Fruit fly (Drosophila melanogaster): Measurements from ENCODE around the gene Tsp33B.
A peak's percentile ranks its signal among the peaks of the same experiment; 100 is the strongest.

The Tsp33B gene

dm6 chr2L:11834308-11834707 is 42.1 kb upstream of the Tsp33B start, which contains the start of gene CG45012:
TSS of gene CG45012 (plus strand) at chr2L:11834608.
- no peak for TF ChIP-seq Snoo (tag; optimal IDR thresholded peaks at IDR 0.05)
- TF ChIP-seq CG8301 (tag; optimal IDR thresholded peaks at IDR 0.05): no peak
- TF ChIP-seq gl (tag; optimal IDR thresholded peaks at IDR 0.05): no peak
- no peak for TF ChIP-seq CG9948 (tag; optimal IDR thresholded peaks at IDR 0.05)
- no peak for TF ChIP-seq CG13204 (GFP tag; optimal IDR thresholded peaks at IDR 0.05)
- TF ChIP-seq CG15710 (tag; optimal IDR thresholded peaks at IDR 0.05): no peak
- TF ChIP-seq EcR (GFP tag; optimal IDR thresholded peaks at IDR 0.05): no peak
- TF ChIP-seq Pif1B (GFP tag; optimal IDR thresholded peaks at IDR 0.05): no peak
- TF ChIP-seq CG14655 (GFP tag; optimal IDR thresholded peaks at IDR 0.05): no peak
- TF ChIP-seq CG12605 (GFP tag; IDR thresholded peaks at IDR 0.05): no peak
- no peak for TF ChIP-seq Pif1A (GFP tag; optimal IDR thresholded peaks at IDR 0.05)
- TF ChIP-seq CG4496 (GFP tag; IDR thresholded peaks at IDR 0.05): no peak
- no peak for TF ChIP-seq Ets98B (GFP tag; IDR thresholded peaks at IDR 0.05)

dm6 chr2L:11833786-11834185 is 41.6 kb upstream of the Tsp33B start, which contains the start of gene CG45011:
TSS of gene CG45011 (plus strand) at chr2L:11834086.
- no peak for TF ChIP-seq fd96Ca (GFP tag; IDR thresholded peaks at IDR 0.05)
- no peak for TF ChIP-seq Snoo (tag; optimal IDR thresholded peaks at IDR 0.05)
- no peak for TF ChIP-seq CG14655 (GFP tag; optimal IDR thresholded peaks at IDR 0.05)
- TF ChIP-seq EcR (GFP tag; optimal IDR thresholded peaks at IDR 0.05): no peak
- no peak for TF ChIP-seq CG15710 (tag; optimal IDR thresholded peaks at IDR 0.05)

dm6 chr2L:11829277-11829676 is 37.1 kb upstream of the Tsp33B start, which contains the start of gene esc:
TSS of gene esc (minus strand) at chr2L:11829405.
- TF ChIP-seq CG13204 (GFP tag; optimal IDR thresholded peaks at IDR 0.05): no peak
- no peak for TF ChIP-seq CG10348 (GFP tag; IDR thresholded peaks at IDR 0.05)
- no peak for TF ChIP-seq CG12605 (GFP tag; IDR thresholded peaks at IDR 0.05)
- TF ChIP-seq CG4496 (GFP tag; IDR thresholded peaks at IDR 0.05): no peak
- no peak for TF ChIP-seq Ets98B (GFP tag; IDR thresholded peaks at IDR 0.05)

dm6 chr2L:11823470-11824162 is 31.5 kb upstream of the Tsp33B start:
- TF ChIP-seq Pif1A (GFP tag; optimal IDR thresholded peaks at IDR 0.05) (no peak), Ets98B (GFP tag; IDR thresholded peaks at IDR 0.05) (no peak), fd96Ca (GFP tag; IDR thresholded peaks at IDR 0.05) (no peak), CG12605 (GFP tag; IDR thresholded peaks at IDR 0.05) (no peak), CG9948 (tag; optimal IDR thresholded peaks at IDR 0.05) (no peak)

dm6 chr2L:11816376-11816775 is 24.2 kb upstream of the Tsp33B start:
- TF ChIP-seq CG8301 (tag; optimal IDR thresholded peaks at IDR 0.05) (peak; percentile 43), CG8159 (tag; optimal IDR thresholded peaks at IDR 0.05) (peak; percentile 30), EcR (GFP tag; optimal IDR thresholded peaks at IDR 0.05) (no peak), D1 (tag; optimal IDR thresholded peaks at IDR 0.05) (no peak), fd96Ca (GFP tag; IDR thresholded peaks at IDR 0.05) (peak; percentile 58; the same call in 2 of the 3 replicates), CG9948 (tag; optimal IDR thresholded peaks at IDR 0.05) (no peak), CG17806 (tag; optimal IDR thresholded peaks at IDR 0.05) (peak; percentile 23), rn (GFP tag; IDR thresholded peaks at IDR 0.05) (peak; percentile 40; the same call in 1 of the 2 replicates), CG34367 (tag; optimal IDR thresholded peaks at IDR 0.05) (peak; percentile 54), CG12605 (GFP tag; IDR thresholded peaks at IDR 0.05) (peak; percentile 62), Pif1B (GFP tag; optimal IDR thresholded peaks at IDR 0.05) (peak; percentile 19), CG10348 (GFP tag; IDR thresholded peaks at IDR 0.05) (no peak), CG13204 (GFP tag; optimal IDR thresholded peaks at IDR 0.05) (no peak), CG4496 (GFP tag; IDR thresholded peaks at IDR 0.05) (peak; percentile 88), Pif1A (GFP tag; optimal IDR thresholded peaks at IDR 0.05) (peak; percentile 72), gl (tag; optimal IDR thresholded peaks at IDR 0.05) (peak; percentile 48), Snoo (tag; optimal IDR thresholded peaks at IDR 0.05) (no peak), CG14655 (GFP tag; optimal IDR thresholded peaks at IDR 0.05) (peak; percentile 61), CG15710 (tag; optimal IDR thresholded peaks at IDR 0.05) (peak; percentile 30), Ets98B (GFP tag; IDR thresholded peaks at IDR 0.05) (peak; percentile 43), CG32121 (GFP tag; IDR thresholded peaks at IDR 0.05) (peak; percentile 51)

dm6 chr2L:11813665-11814087 is 21.5 kb upstream of the Tsp33B start, which contains the start of gene CycY:
TSS of gene CycY (minus strand) at chr2L:11813780.
- no peak for TF ChIP-seq Snoo (tag; optimal IDR thresholded peaks at IDR 0.05)
- no peak for TF ChIP-seq Pif1A (GFP tag; optimal IDR thresholded peaks at IDR 0.05)
- peak; percentile 1 for TF ChIP-seq CG8159 (tag; optimal IDR thresholded peaks at IDR 0.05)
